Worm (Caenorhabditis elegans): ENCODE results near the gene W08G11.1.

The W08G11.1 gene

DNA sequence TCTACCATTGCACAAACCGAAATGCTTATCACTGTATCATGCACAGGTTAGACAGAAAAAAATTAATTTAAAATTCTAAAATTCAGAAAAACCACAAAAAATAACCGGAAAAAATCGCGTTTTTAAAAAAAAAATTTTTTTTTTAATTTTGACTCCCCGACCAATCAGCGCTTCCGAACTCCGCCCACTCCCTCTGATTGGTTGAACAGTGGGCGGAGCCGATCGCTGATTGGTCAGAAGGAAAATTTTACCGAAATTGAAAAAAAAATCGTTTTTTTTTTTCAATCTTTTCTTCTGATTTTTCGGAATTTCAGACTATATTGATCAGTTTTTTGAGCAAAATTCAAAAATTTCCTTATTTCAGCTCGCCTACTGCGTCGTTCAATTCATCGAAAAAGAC is 14.5 kb downstream of the W08G11.1 start:
- TF ChIP-seq sea-1 (GFP tag; conservative IDR thresholded peaks at IDR 0.05) (no peak), hmg-4 (GFP tag; optimal IDR thresholded peaks at IDR 0.05) (no peak), tbx-37 (GFP tag; conservative IDR thresholded peaks at IDR 0.05) (no peak), B0310.2 (tag; optimal IDR thresholded peaks at IDR 0.05) (no peak), aly-1 (tag; optimal IDR thresholded peaks at IDR 0.05) (no peak), ceh-13 (GFP tag; optimal IDR thresholded peaks at IDR 0.05) (no peak), pes-1 (GFP tag; IDR thresholded peaks at IDR 0.05) (no peak), hmbx-1 (tag; optimal IDR thresholded peaks at IDR 0.05) (no peak), tra-4 (tag; optimal IDR thresholded peaks at IDR 0.05) (no peak), hnd-1 (tag; optimal IDR thresholded peaks at IDR 0.05) (no peak), ceh-36 (tag; optimal IDR thresholded peaks at IDR 0.05) (no peak), scrt-1 (GFP tag; IDR thresholded peaks at IDR 0.05) (no peak), ets-7 (tag; optimal IDR thresholded peaks at IDR 0.05) (no peak)

ce11 chrV:16367575-16367974 is 20.7 kb downstream of the W08G11.1 start, which contains the start of gene W08G11.3:
W08G11.3 (plus strand) TSS chrV:16367681.
- TF ChIP-seq tra-4 (tag; optimal IDR thresholded peaks at IDR 0.05) (no peak), ets-7 (tag; optimal IDR thresholded peaks at IDR 0.05) (no peak), ama-1 (optimal IDR thresholded peaks at IDR 0.05) (peak; percentile 56), hmbx-1 (tag; optimal IDR thresholded peaks at IDR 0.05) (no peak), sea-1 (GFP tag; conservative IDR thresholded peaks at IDR 0.05) (no peak)

ce11 chrV:16368143-16368542 is 21.3 kb downstream of the W08G11.1 start:
- no peak for TF ChIP-seq B0310.2 (tag; optimal IDR thresholded peaks at IDR 0.05)
- no peak for TF ChIP-seq aly-1 (tag; optimal IDR thresholded peaks at IDR 0.05)

DNA sequence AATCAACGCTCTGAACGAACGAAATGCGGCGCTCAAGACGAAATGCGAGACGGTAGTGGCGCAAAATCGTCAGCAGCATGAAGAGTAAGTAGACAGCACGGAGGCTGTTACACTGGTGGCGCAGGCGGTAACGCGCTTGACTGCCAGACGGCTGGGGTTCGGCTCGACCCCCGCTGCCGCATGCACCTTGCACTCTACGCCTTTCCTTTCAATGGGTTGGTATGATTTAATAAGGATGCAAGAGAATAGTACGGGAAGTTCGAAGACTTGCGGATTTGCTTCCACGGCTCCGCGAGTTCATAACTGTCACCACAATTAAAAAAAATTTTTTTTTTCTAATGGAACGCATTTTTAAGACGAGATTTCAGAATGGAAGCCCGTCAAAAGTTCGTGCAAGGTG is 23.2 kb downstream of the W08G11.1 start:
- peak; percentile 61 for TF ChIP-seq tra-4 (tag; optimal IDR thresholded peaks at IDR 0.05)
- peak; percentile 90 for TF ChIP-seq scrt-1 (GFP tag; IDR thresholded peaks at IDR 0.05)
- peak; percentile 39 for TF ChIP-seq ets-7 (tag; optimal IDR thresholded peaks at IDR 0.05)
- TF ChIP-seq ceh-13 (GFP tag; optimal IDR thresholded peaks at IDR 0.05) = peak; percentile 43
- peak; percentile 76 for TF ChIP-seq F13C5.2 (tag; optimal IDR thresholded peaks at IDR 0.05)
- TF ChIP-seq aly-1 (tag; optimal IDR thresholded peaks at IDR 0.05) = peak; percentile 89
- peak; percentile 76 for TF ChIP-seq ceh-36 (tag; optimal IDR thresholded peaks at IDR 0.05)
- TF ChIP-seq hnd-1 (tag; optimal IDR thresholded peaks at IDR 0.05) = peak; percentile 50
- TF ChIP-seq tbx-37 (GFP tag; conservative IDR thresholded peaks at IDR 0.05) = peak; percentile 52; the same call in 1 of the 2 replicates
- no peak for TF ChIP-seq hmbx-1 (tag; optimal IDR thresholded peaks at IDR 0.05)
- TF ChIP-seq B0310.2 (tag; optimal IDR thresholded peaks at IDR 0.05) = peak; percentile 57
- peak; percentile 70 for TF ChIP-seq tbx-11 (GFP tag; IDR thresholded peaks at IDR 0.05)
- TF ChIP-seq sea-1 (GFP tag; conservative IDR thresholded peaks at IDR 0.05) = peak; percentile 75
- TF ChIP-seq ama-1 (optimal IDR thresholded peaks at IDR 0.05) = no peak
- peak; percentile 84 for TF ChIP-seq pes-1 (GFP tag; IDR thresholded peaks at IDR 0.05)
- peak; percentile 78 for TF ChIP-seq flt-1 (GFP tag; IDR thresholded peaks at IDR 0.05)
- peak; percentile 75 for TF ChIP-seq hmg-4 (GFP tag; optimal IDR thresholded peaks at IDR 0.05)

DNA sequence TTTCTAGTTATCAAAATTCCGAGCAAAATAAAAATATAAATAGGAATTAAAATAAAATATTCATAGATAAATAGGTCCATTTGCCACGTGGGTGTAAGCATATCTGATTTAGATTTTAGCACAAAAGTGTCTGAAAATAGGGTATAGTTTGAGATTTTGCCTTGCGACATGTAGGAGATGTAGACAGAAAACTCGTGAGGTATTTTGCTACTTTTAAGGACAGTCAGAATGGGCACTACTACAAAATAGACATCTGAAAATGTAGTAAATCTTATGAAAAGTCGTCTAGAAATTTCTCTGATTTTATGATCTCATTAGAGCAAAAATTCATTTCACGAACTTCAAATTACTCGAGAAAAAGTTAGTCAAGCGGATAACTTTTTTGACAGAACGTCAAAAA is 27.8 kb downstream of the W08G11.1 start, which contains the start of gene srv-34:
Gene srv-34, minus strand, starts transcription at position 101 of the 400 bp plus-strand sequence.
- no peak for TF ChIP-seq hmbx-1 (tag; optimal IDR thresholded peaks at IDR 0.05)
- TF ChIP-seq tra-4 (tag; optimal IDR thresholded peaks at IDR 0.05) = no peak
- TF ChIP-seq B0310.2 (tag; optimal IDR thresholded peaks at IDR 0.05) = no peak
- TF ChIP-seq scrt-1 (GFP tag; IDR thresholded peaks at IDR 0.05) = no peak
- no peak for TF ChIP-seq flt-1 (GFP tag; IDR thresholded peaks at IDR 0.05)
- TF ChIP-seq ama-1 (optimal IDR thresholded peaks at IDR 0.05) = no peak
- TF ChIP-seq tbx-37 (GFP tag; conservative IDR thresholded peaks at IDR 0.05) = no peak
- no peak for TF ChIP-seq tbx-11 (GFP tag; IDR thresholded peaks at IDR 0.05)
- TF ChIP-seq hmg-4 (GFP tag; optimal IDR thresholded peaks at IDR 0.05) = no peak
- TF ChIP-seq aly-1 (tag; optimal IDR thresholded peaks at IDR 0.05) = no peak
- no peak for TF ChIP-seq sea-1 (GFP tag; conservative IDR thresholded peaks at IDR 0.05)
- no peak for TF ChIP-seq ceh-36 (tag; optimal IDR thresholded peaks at IDR 0.05)
- no peak for TF ChIP-seq pes-1 (GFP tag; IDR thresholded peaks at IDR 0.05)
- TF ChIP-seq F13C5.2 (tag; optimal IDR thresholded peaks at IDR 0.05) = no peak
- TF ChIP-seq ets-7 (tag; optimal IDR thresholded peaks at IDR 0.05) = no peak
- TF ChIP-seq hnd-1 (tag; optimal IDR thresholded peaks at IDR 0.05) = no peak
- TF ChIP-seq ceh-13 (GFP tag; optimal IDR thresholded peaks at IDR 0.05) = no peak

ce11 chrV:16376430-16376948 is 29.6 kb downstream of the W08G11.1 start:
- TF ChIP-seq tbx-11 (GFP tag; IDR thresholded peaks at IDR 0.05) = no peak

DNA sequence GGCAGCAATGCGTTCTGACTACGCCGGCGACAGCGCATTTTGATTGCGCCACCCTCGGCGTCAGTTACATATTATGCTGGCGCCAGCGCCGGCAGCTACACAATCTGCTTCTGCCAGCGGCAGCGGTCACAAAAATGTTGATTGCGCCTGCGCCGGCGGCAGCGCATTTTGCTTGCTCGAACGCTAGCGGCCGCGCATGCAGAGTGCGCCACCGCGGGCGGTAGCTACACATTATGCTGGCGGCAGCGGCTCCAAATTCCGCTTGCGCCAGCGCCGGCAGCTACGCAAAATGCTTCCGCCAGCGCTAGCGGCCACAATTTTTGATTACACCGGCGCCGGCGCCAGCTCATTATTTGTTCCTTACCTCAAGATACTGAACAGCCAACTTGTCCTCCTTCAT is 30.3 kb downstream of the W08G11.1 start:
- no peak for TF ChIP-seq flt-1 (GFP tag; IDR thresholded peaks at IDR 0.05)
- no peak for TF ChIP-seq tbx-11 (GFP tag; IDR thresholded peaks at IDR 0.05)
- no peak for TF ChIP-seq B0310.2 (tag; optimal IDR thresholded peaks at IDR 0.05)
- TF ChIP-seq tbx-37 (GFP tag; conservative IDR thresholded peaks at IDR 0.05) = no peak
- no peak for TF ChIP-seq ceh-13 (GFP tag; optimal IDR thresholded peaks at IDR 0.05)
- no peak for TF ChIP-seq scrt-1 (GFP tag; IDR thresholded peaks at IDR 0.05)
- no peak for TF ChIP-seq hnd-1 (tag; optimal IDR thresholded peaks at IDR 0.05)
- no peak for TF ChIP-seq aly-1 (tag; optimal IDR thresholded peaks at IDR 0.05)
- no peak for TF ChIP-seq pes-1 (GFP tag; IDR thresholded peaks at IDR 0.05)
- no peak for TF ChIP-seq F13C5.2 (tag; optimal IDR thresholded peaks at IDR 0.05)
- TF ChIP-seq ceh-36 (tag; optimal IDR thresholded peaks at IDR 0.05) = no peak
- no peak for TF ChIP-seq tra-4 (tag; optimal IDR thresholded peaks at IDR 0.05)
- no peak for TF ChIP-seq hmg-4 (GFP tag; optimal IDR thresholded peaks at IDR 0.05)

ce11 chrV:16377849-16378248 is 31.0 kb downstream of the W08G11.1 start, which contains the start of gene F13A7.1:
F13A7.1 (minus strand) TSS chrV:16377949.
- TF ChIP-seq ceh-36 (tag; optimal IDR thresholded peaks at IDR 0.05) = no peak
- no peak for TF ChIP-seq sea-1 (GFP tag; conservative IDR thresholded peaks at IDR 0.05)
- no peak for TF ChIP-seq tra-4 (tag; optimal IDR thresholded peaks at IDR 0.05)
- TF ChIP-seq hmg-4 (GFP tag; optimal IDR thresholded peaks at IDR 0.05) = no peak
- TF ChIP-seq ets-7 (tag; optimal IDR thresholded peaks at IDR 0.05) = no peak
- TF ChIP-seq B0310.2 (tag; optimal IDR thresholded peaks at IDR 0.05) = no peak
- TF ChIP-seq hnd-1 (tag; optimal IDR thresholded peaks at IDR 0.05) = no peak

Measured in whole organism, early embryonic.